Worm (Caenorhabditis elegans) whole organism, early embryonic: ENCODE data around the gene F35E12.2.

Experiments
- ama-1 ChIP-seq: fragments of 150-350 bp; optimal IDR thresholded peaks from 2 replicates; lab custom pipeline; 2014
- ceh-13 ChIP-seq: fragments of 200-800 bp; sonication (Bioruptor generic); optimal IDR thresholded peaks from 2 replicates; lab custom pipeline; 2018; ENCODE audit warnings: mild to moderate bottlenecking, missing genetic modification characterization, missing compliant biosample characterization
- ceh-36 ChIP-seq: sonication (generic microtip); optimal IDR thresholded peaks from 2 replicates; lab custom pipeline; 2016; ENCODE audit warnings: missing genetic modification characterization, inconsistent platforms, missing compliant biosample characterization
- ets-7 ChIP-seq: sonication (generic microtip); optimal IDR thresholded peaks from 2 replicates; lab custom pipeline; 2016; ENCODE audit warnings: missing genotype, missing genetic modification characterization, missing compliant biosample characterization
- flt-1 ChIP-seq: fragments of 200-800 bp; sonication (Bioruptor generic); IDR thresholded peaks from 2 replicates; pipeline ENCODE4 v1.3.6; 2022; ENCODE audit warnings: missing genetic modification characterization, missing compliant biosample characterization
- tbx-11 ChIP-seq: fragments of 200-800 bp; sonication (Bioruptor generic); IDR thresholded peaks from 2 replicates; pipeline ENCODE4 v1.3.6; 2022; ENCODE audit warnings: missing genetic modification characterization, missing compliant biosample characterization
- tbx-37 ChIP-seq: fragments of 200-800 bp; sonication (Bioruptor generic); conservative IDR thresholded peaks from 2 replicates; pipeline ENCODE4 v1.3.6; 2022; ENCODE audit warnings: missing genetic modification reagents, missing genetic modification characterization, missing compliant biosample characterization
- tra-4 ChIP-seq: sonication (generic microtip); optimal IDR thresholded peaks from 2 replicates; lab custom pipeline; 2017; ENCODE audit warnings: missing genetic modification characterization, missing compliant biosample characterization

- TF ChIP-seq ama-1 (lab: Kevin White, UChicago) (no peak), tbx-11 (GFP tag; lab: Robert Waterston, UW) (no peak), flt-1 (no peak), tra-4 (no peak), tbx-37 (GFP tag; lab: Robert Waterston, UW) (no peak), ceh-13 (no peak), ets-7 (no peak), ceh-36 (no peak)
Observed at ce11 chrV:13768388-13768787, 43.7 kb upstream of the F35E12.2 start, which contains the start of gene F20G2.3.
